Worm (Caenorhabditis elegans) whole organism, L4 larva: ENCODE results near the gene pap-2.
A peak's percentile ranks its signal among the peaks of the same experiment; 100 is the strongest.

Experiments used
- F26F4.8 ChIP-seq: fragments of 200-800 bp; sonication (Bioruptor generic); conservative IDR thresholded peaks from 2 replicates; pipeline ENCODE4 v1.3.6; 2022; ENCODE audit warnings: missing genetic modification characterization, missing compliant biosample characterization
- F44E2.7 ChIP-seq: fragments of 200-800 bp; sonication (Bioruptor generic); IDR thresholded peaks from 2 replicates; pipeline ENCODE4 v2.1.2; 2022; ENCODE audit warnings: missing genetic modification characterization, missing compliant biosample characterization
- R02D3.7 ChIP-seq: fragments of 150-350 bp; sonication (generic microtip); optimal IDR thresholded peaks from 3 replicates; lab custom pipeline; 2014; ENCODE audit warnings: missing biosample characterization, missing genetic modification characterization
- T20F7.1 ChIP-seq: fragments of 200-800 bp; sonication (Bioruptor generic); optimal IDR thresholded peaks from 2 replicates; lab custom pipeline; 2018; ENCODE audit warnings: mild to moderate bottlenecking, missing genetic modification characterization, missing compliant biosample characterization
- aha-1 ChIP-seq: fragments of 150-350 bp; peaks from one replicate; lab custom pipeline; 2014; ENCODE audit warnings: missing biosample characterization, missing genetic modification characterization
- arid-1 ChIP-seq: fragments of 200-800 bp; sonication (Bioruptor generic); conservative IDR thresholded peaks from 2 replicates; pipeline ENCODE4 v1.3.6; 2022; ENCODE audit warnings: missing genetic modification reagents, missing genetic modification characterization, missing compliant biosample characterization
- ceh-32 ChIP-seq: sonication (generic microtip); optimal IDR thresholded peaks from 2 replicates; lab custom pipeline; 2016; ENCODE audit warnings: mild to moderate bottlenecking, missing genetic modification characterization, missing compliant biosample characterization; ENCODE audit not compliant: poor library complexity
- ctbp-1 ChIP-seq: fragments of 200-800 bp; sonication (Bioruptor generic); IDR thresholded peaks from 2 replicates; pipeline ENCODE4 v1.3.6; 2022; ENCODE audit warnings: missing genetic modification reagents, missing genetic modification characterization, missing compliant biosample characterization
- daf-16 ChIP-seq, 3 experiments: sonication (generic microtip); optimal IDR thresholded peaks; 2 replicates each; lab custom pipeline; 2016 to 2017; ENCODE audit warnings: missing genetic modification characterization in 3 of 3, missing genetic modification reagents in 3 of 3, mild to moderate bottlenecking in 2 of 3, missing compliant biosample characterization in 2 of 3, missing biosample characterization in 1 of 3, moderate library complexity in 1 of 3
- daf-19 ChIP-seq: fragments of 200-800 bp; sonication (Bioruptor generic); conservative IDR thresholded peaks from 2 replicates; pipeline ENCODE4 v1.3.6; 2022; ENCODE audit warnings: missing genetic modification characterization, missing compliant biosample characterization
- dmd-6 ChIP-seq: fragments of 200-800 bp; sonication (Bioruptor generic); IDR thresholded peaks from 2 replicates; pipeline ENCODE4 v1.3.6; 2022; ENCODE audit warnings: missing genetic modification reagents, missing genetic modification characterization, missing compliant biosample characterization
- duxl-1 ChIP-seq: sonication (generic microtip); optimal IDR thresholded peaks from 2 replicates; lab custom pipeline; 2016; ENCODE audit warnings: mild to moderate bottlenecking, missing genetic modification characterization, moderate library complexity, missing compliant biosample characterization; ENCODE audit not compliant: poor library complexity
- dve-1 ChIP-seq: sonication (generic microtip); optimal IDR thresholded peaks from 2 replicates; lab custom pipeline; 2017; ENCODE audit warnings: antibody characterized with exemption, mild to moderate bottlenecking, missing genetic modification characterization, missing compliant biosample characterization; ENCODE audit not compliant: insufficient read depth
- gei-8 ChIP-seq: fragments of 200-800 bp; sonication (Bioruptor generic); optimal IDR thresholded peaks from 2 replicates; lab custom pipeline; 2018; ENCODE audit warnings: mild to moderate bottlenecking, missing genetic modification characterization, missing compliant biosample characterization
- hif-1 ChIP-seq, 2 experiments: sonication (generic microtip); optimal IDR thresholded peaks; 2 replicates each; lab custom pipeline; 2016 to 2017; ENCODE audit warnings: missing compliant biosample characterization in 2 of 2, missing genetic modification characterization in 2 of 2, missing genetic modification reagents in 2 of 2, missing genotype in 2 of 2, mild to moderate bottlenecking in 1 of 2
- hlh-11 ChIP-seq: fragments of 200-800 bp; sonication (Bioruptor generic); optimal IDR thresholded peaks from 2 replicates; lab custom pipeline; 2018; ENCODE audit warnings: mild to moderate bottlenecking, missing genetic modification characterization, missing compliant biosample characterization
- hlh-30 ChIP-seq: sonication (generic microtip); optimal IDR thresholded peaks from 2 replicates; lab custom pipeline; 2017; ENCODE audit warnings: antibody characterized with exemption, mild to moderate bottlenecking, missing genetic modification characterization, missing compliant biosample characterization; ENCODE audit not compliant: insufficient read depth
- lim-7 ChIP-seq: fragments of 200-800 bp; sonication (Bioruptor generic); IDR thresholded peaks from 2 replicates; pipeline ENCODE4 v1.3.6; 2022; ENCODE audit warnings: missing genetic modification characterization, missing compliant biosample characterization
- lin-38 ChIP-seq: fragments of 200-800 bp; sonication (Bioruptor generic); IDR thresholded peaks from 2 replicates; pipeline ENCODE4 v1.3.6; 2022; ENCODE audit warnings: missing genetic modification reagents, missing genetic modification characterization, missing compliant biosample characterization
- mdl-1 ChIP-seq, 2 experiments: fragments of 150-350 bp in 1 of 2; sonication (generic microtip) in 1 of 2; optimal IDR thresholded peaks; 2 replicates each; lab custom pipeline; 2014 to 2017; ENCODE audit warnings: missing biosample characterization in 2 of 2, missing genetic modification characterization in 2 of 2
- mdt-29 ChIP-seq: fragments of 200-800 bp; sonication (Bioruptor generic); IDR thresholded peaks from 2 replicates; pipeline ENCODE4 v1.3.6; 2022; ENCODE audit warnings: missing genetic modification reagents, missing genetic modification characterization, missing compliant biosample characterization
- mes-2 ChIP-seq: sonication (generic microtip); optimal IDR thresholded peaks from 2 replicates; lab custom pipeline; 2016; ENCODE audit warnings: missing genotype, mild to moderate bottlenecking, missing genetic modification characterization, missing compliant biosample characterization; ENCODE audit not compliant: poor library complexity, severe bottlenecking
- mxl-3 ChIP-seq: fragments of 200-800 bp; sonication (Bioruptor generic); optimal IDR thresholded peaks from 2 replicates; lab custom pipeline; 2018; ENCODE audit warnings: mild to moderate bottlenecking, missing genetic modification characterization, missing compliant biosample characterization
- nhr-102 ChIP-seq: sonication (generic microtip); optimal IDR thresholded peaks from 2 replicates; lab custom pipeline; 2016; ENCODE audit warnings: mild to moderate bottlenecking, missing genetic modification characterization, moderate library complexity, missing compliant biosample characterization
- nhr-11 ChIP-seq: fragments of 150-350 bp; optimal IDR thresholded peaks from 2 replicates; lab custom pipeline; 2014; ENCODE audit warnings: missing biosample characterization, missing genetic modification characterization
- nhr-111 ChIP-seq: fragments of 200-800 bp; sonication (Bioruptor generic); optimal IDR thresholded peaks from 2 replicates; lab custom pipeline; 2018; ENCODE audit warnings: mild to moderate bottlenecking, missing genetic modification characterization, missing compliant biosample characterization
- nhr-237 ChIP-seq: sonication (generic microtip); optimal IDR thresholded peaks from 2 replicates; lab custom pipeline; 2017; ENCODE audit warnings: missing biosample characterization, missing genetic modification characterization
- nhr-25 ChIP-seq: sonication (generic microtip); optimal IDR thresholded peaks from 2 replicates; lab custom pipeline; 2017; ENCODE audit warnings: missing genetic modification characterization, mild to moderate bottlenecking, missing compliant biosample characterization, antibody characterized with exemption, moderate library complexity, borderline replicate concordance; ENCODE audit not compliant: insufficient read depth
- nhr-28 ChIP-seq: fragments of 150-350 bp; optimal IDR thresholded peaks from 2 replicates; lab custom pipeline; 2014; ENCODE audit warnings: missing biosample characterization, missing genetic modification characterization
- nhr-48 ChIP-seq: sonication (generic microtip); optimal IDR thresholded peaks from 2 replicates; lab custom pipeline; 2016; ENCODE audit warnings: mild to moderate bottlenecking, missing genetic modification characterization, missing compliant biosample characterization
- nhr-6 ChIP-seq: fragments of 150-350 bp; optimal IDR thresholded peaks from 2 replicates; lab custom pipeline; 2014; ENCODE audit warnings: missing biosample characterization, missing genetic modification characterization
- php-3 ChIP-seq: fragments of 200-800 bp; sonication (Bioruptor generic); IDR thresholded peaks from 2 replicates; pipeline ENCODE4 v1.3.6; 2022; ENCODE audit warnings: missing genetic modification reagents, missing genetic modification characterization, missing compliant biosample characterization
- rbr-2 ChIP-seq: sonication (generic microtip); optimal IDR thresholded peaks from 2 replicates; lab custom pipeline; 2016; ENCODE audit warnings: missing genotype, missing genetic modification characterization, missing compliant biosample characterization
- snpc-4 ChIP-seq: fragments of 150-350 bp; optimal IDR thresholded peaks from 2 replicates; lab custom pipeline; 2014; ENCODE audit warnings: missing biosample characterization, missing genetic modification characterization
- unc-62 ChIP-seq, 3 experiments: fragments of 150-350 bp in 1 of 3; sonication (generic microtip); optimal IDR thresholded peaks in 2 of 3; peaks in 1 of 3; 1 replicate in 1 of 3; 2 replicates in 2 of 3; lab custom pipeline; 2014 to 2017; ENCODE audit warnings: missing biosample characterization in 3 of 3, missing genetic modification characterization in 3 of 3, missing genetic modification reagents in 3 of 3, missing genotype in 1 of 3
- zfp-3 ChIP-seq: fragments of 200-800 bp; sonication (Bioruptor generic); conservative IDR thresholded peaks from 2 replicates; pipeline ENCODE4 v1.3.6; 2022; ENCODE audit warnings: missing genetic modification reagents, missing genetic modification characterization, missing compliant biosample characterization
- ztf-11 ChIP-seq: fragments of 150-350 bp; optimal IDR thresholded peaks from 2 replicates; lab custom pipeline; 2014; ENCODE audit warnings: missing biosample characterization, missing genetic modification characterization

The pap-2 gene

DNA sequence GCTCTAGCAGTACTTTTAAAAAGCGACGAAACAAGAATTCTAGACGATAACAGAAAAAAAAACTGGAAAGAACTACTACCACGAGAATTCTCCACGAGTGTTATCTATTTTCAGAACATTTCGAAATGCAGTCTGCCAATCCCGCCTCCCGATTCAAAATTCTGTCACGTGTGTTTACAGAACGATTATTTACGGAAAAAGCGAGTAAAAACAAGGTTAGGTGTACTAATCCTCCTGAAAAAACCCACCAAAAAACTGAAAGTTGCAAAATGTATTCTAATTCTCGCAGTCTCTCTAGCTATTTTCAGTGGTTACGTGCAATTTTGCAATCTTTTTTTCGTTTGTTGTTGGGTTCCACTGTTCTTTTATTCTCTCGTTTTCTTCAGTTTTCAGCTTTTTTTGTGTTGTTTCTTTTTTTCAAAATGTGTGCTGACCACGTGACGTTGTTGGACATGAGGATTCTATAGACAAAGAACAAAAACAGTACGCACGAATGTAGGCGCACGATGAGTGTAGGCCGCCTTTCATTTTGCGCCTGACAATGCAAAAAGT, 2.6 kb downstream of the pap-2 start:
- TF ChIP-seq hif-1 (tag; optimal IDR thresholded peaks at IDR 0.05; lab: Kevin White, UChicago) = peak; percentile 57 to 97
- TF ChIP-seq aha-1 (tag; lab: Kevin White, UChicago) = peak; percentile 94
- TF ChIP-seq nhr-11 (tag; lab: Kevin White, UChicago) = peak; percentile 59
- peak; percentile 36 for TF ChIP-seq hlh-30 (tag; lab: Kevin White, UChicago)
- TF ChIP-seq F44E2.7 (GFP tag; lab: Robert Waterston, UW) = no peak
- TF ChIP-seq nhr-25 = no peak
- peak; percentile 67 for TF ChIP-seq dve-1 (tag; lab: Kevin White, UChicago)
- peak; percentile 38 for TF ChIP-seq hlh-11
- TF ChIP-seq mdl-1 (tag; optimal IDR thresholded peaks at IDR 0.05; lab: Kevin White, UChicago) = peak in 1 of 2 experiments; percentile 77
- no peak for TF ChIP-seq nhr-237
- TF ChIP-seq dmd-6 (GFP tag; lab: Robert Waterston, UW) = peak; percentile 36
- no peak for TF ChIP-seq daf-16 (GFP tag; optimal IDR thresholded peaks at IDR 0.05; lab: Kevin White, UChicago)
- peak; percentile 63 for TF ChIP-seq daf-16 (tag; optimal IDR thresholded peaks at IDR 0.05; lab: Kevin White, UChicago)
- TF ChIP-seq ceh-32 = no peak
- peak; percentile 2 for TF ChIP-seq T20F7.1
- TF ChIP-seq, all 104 proteins: peak for 10

DNA sequence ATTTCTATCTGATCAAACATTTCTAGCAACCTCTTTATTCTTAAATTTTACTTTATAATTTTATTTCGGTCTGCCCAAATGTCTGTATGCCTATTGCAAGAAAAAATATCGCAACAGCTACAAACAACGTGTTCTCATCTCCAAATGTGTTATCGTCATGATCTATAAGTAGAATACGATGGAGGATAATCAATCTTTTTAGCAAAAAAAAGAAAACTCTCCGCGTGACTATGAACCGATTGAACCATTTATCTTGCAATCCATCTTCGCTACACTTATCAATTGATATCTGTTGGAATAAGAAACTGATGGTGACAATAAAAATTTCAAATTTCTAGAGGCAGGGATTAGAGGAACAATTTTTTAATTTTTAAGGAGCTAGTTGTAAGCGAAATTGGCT, 3.2 kb downstream of the pap-2 start:
- no peak for TF ChIP-seq rbr-2 (tag; lab: Kevin White, UChicago)
- TF ChIP-seq mdt-29 = no peak
- TF ChIP-seq php-3 (GFP tag; lab: Robert Waterston, UW) = no peak
- peak; percentile 61 for TF ChIP-seq nhr-28
- TF ChIP-seq nhr-11 (tag; lab: Kevin White, UChicago) = peak; percentile 42
- peak in 1 of 2 experiments; percentile 8 for TF ChIP-seq unc-62 (GFP tag; optimal IDR thresholded peaks at IDR 0.05 in 1 of 2; lab: Kevin White, UChicago)
- no peak for TF ChIP-seq unc-62 (tag; optimal IDR thresholded peaks at IDR 0.05; lab: Kevin White, UChicago)
- TF ChIP-seq lin-38 (GFP tag; lab: Robert Waterston, UW) = no peak
- no peak for TF ChIP-seq nhr-111
- peak in 1 of 2 experiments; percentile 59 for TF ChIP-seq mdl-1 (tag; optimal IDR thresholded peaks at IDR 0.05; lab: Kevin White, UChicago)
- no peak for TF ChIP-seq R02D3.7 (tag; lab: Kevin White, UChicago)
- TF ChIP-seq ctbp-1 (GFP tag; lab: Robert Waterston, UW) = 0 out of 2 replicates have a peak, but pooled peaks have one; percentile 30
- TF ChIP-seq daf-19 (GFP tag; lab: Robert Waterston, UW) = no peak
- TF ChIP-seq duxl-1 = no peak
- no peak for TF ChIP-seq nhr-237
- TF ChIP-seq arid-1 = no peak
- no peak for TF ChIP-seq gei-8 (GFP tag; lab: Kevin White, UChicago)
- peak; percentile 45 for TF ChIP-seq hlh-30 (tag; lab: Kevin White, UChicago)
- TF ChIP-seq nhr-25 = no peak
- no peak for TF ChIP-seq nhr-48 (tag; lab: Kevin White, UChicago)
- no peak for TF ChIP-seq snpc-4 (tag; lab: Kevin White, UChicago)
- TF ChIP-seq lim-7 (GFP tag; lab: Robert Waterston, UW) = no peak
- no peak for TF ChIP-seq nhr-6 (tag; lab: Kevin White, UChicago)
- no peak for TF ChIP-seq nhr-102
- no peak for TF ChIP-seq ztf-11 (tag; lab: Kevin White, UChicago)
- TF ChIP-seq mes-2 (tag; lab: Kevin White, UChicago) = no peak
- no peak for TF ChIP-seq daf-16 (GFP tag; optimal IDR thresholded peaks at IDR 0.05; lab: Kevin White, UChicago)
- no peak for TF ChIP-seq daf-16 (tag; optimal IDR thresholded peaks at IDR 0.05; lab: Kevin White, UChicago)
- peak; percentile 44 for TF ChIP-seq mxl-3 (GFP tag; lab: Kevin White, UChicago)

DNA sequence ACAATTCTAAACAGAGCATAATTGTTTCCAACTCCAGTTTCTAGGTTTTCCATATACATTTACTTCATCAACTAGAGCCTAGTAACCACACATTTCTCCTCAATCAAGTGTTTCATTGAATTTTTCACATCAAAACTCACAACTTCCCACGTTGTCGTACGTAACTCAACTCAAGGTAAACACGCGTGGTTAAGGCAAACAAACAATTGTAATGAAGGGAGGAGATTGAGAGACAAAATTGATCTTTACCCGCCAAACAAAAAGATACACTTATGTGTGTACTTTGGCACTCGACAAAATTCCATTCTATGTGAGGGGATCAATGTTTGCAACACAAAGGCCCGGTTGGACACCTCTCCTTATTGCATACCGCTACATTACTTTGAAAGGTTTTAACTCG, 3.9 kb downstream of the pap-2 start, which contains the start of gene nhr-19:
nhr-19 (minus strand) TSS at position 191 of the 400 bp plus-strand sequence.
- TF ChIP-seq nhr-28 (peak; percentile 23), aha-1 (tag; lab: Kevin White, UChicago) (peak; percentile 72), mxl-3 (GFP tag; lab: Kevin White, UChicago) (peak; percentile 33), F26F4.8 (GFP tag; lab: Robert Waterston, UW) (no peak), unc-62 (GFP tag; optimal IDR thresholded peaks at IDR 0.05 in 1 of 2; lab: Kevin White, UChicago) (peak in 1 of 2 experiments; percentile 88), unc-62 (tag; optimal IDR thresholded peaks at IDR 0.05; lab: Kevin White, UChicago) (no peak), daf-16 (GFP tag; optimal IDR thresholded peaks at IDR 0.05; lab: Kevin White, UChicago) (no peak), daf-16 (tag; optimal IDR thresholded peaks at IDR 0.05; lab: Kevin White, UChicago) (peak; percentile 63), nhr-11 (tag; lab: Kevin White, UChicago) (peak; percentile 74), zfp-3 (GFP tag; lab: Robert Waterston, UW) (no peak), nhr-6 (tag; lab: Kevin White, UChicago) (no peak), php-3 (GFP tag; lab: Robert Waterston, UW) (no peak), daf-19 (GFP tag; lab: Robert Waterston, UW) (no peak)
